Fruit fly (Drosophila melanogaster) whole organism, prepupa: ENCODE measurements around the gene CG6927.

Experiments
- CG34406 ChIP-seq: fragments of 200-800 bp; sonication (Bioruptor generic); optimal IDR thresholded peaks from 3 replicates; lab custom pipeline; 2016; ENCODE audit warnings: missing biosample characterization, missing genetic modification characterization
- CG8119 ChIP-seq: fragments of 200-800 bp; sonication (Bioruptor generic); IDR thresholded peaks from 3 replicates; pipeline ENCODE4 v1.3.6; 2022; ENCODE audit warnings: missing biosample characterization, missing genetic modification characterization
- CG8319 ChIP-seq: fragments of 200-800 bp; sonication (Bioruptor generic); optimal IDR thresholded peaks from 3 replicates; lab custom pipeline; 2016; ENCODE audit warnings: missing biosample characterization, missing genetic modification characterization
- Ets21C ChIP-seq: fragments of 200-800 bp; sonication (Bioruptor generic); optimal IDR thresholded peaks from 3 replicates; lab custom pipeline; 2016; ENCODE audit warnings: missing biosample characterization, missing genetic modification characterization
- Sox102F ChIP-seq: fragments of 200-800 bp; sonication (Bioruptor generic); optimal IDR thresholded peaks from 2 replicates; lab custom pipeline; 2016; ENCODE audit warnings: missing biosample characterization, mild to moderate bottlenecking, missing genetic modification characterization
- dsx ChIP-seq: fragments of 200-800 bp; optimal IDR thresholded peaks from 3 replicates; lab custom pipeline; 2019; ENCODE audit warnings: missing biosample characterization, mild to moderate bottlenecking, missing genetic modification characterization, moderate library complexity; ENCODE audit not compliant: poor library complexity, severe bottlenecking
- eg ChIP-seq: fragments of 200-800 bp; sonication (Bioruptor generic); IDR thresholded peaks from 3 replicates; pipeline ENCODE4 v1.3.6; 2022; ENCODE audit warnings: missing biosample characterization, missing genetic modification characterization
- esn ChIP-seq: fragments of 200-800 bp; sonication (Bioruptor generic); optimal IDR thresholded peaks from 2 replicates; lab custom pipeline; 2016; ENCODE audit warnings: missing biosample characterization, mild to moderate bottlenecking, missing genetic modification characterization, moderate library complexity
- salr ChIP-seq, 2 experiments: fragments of 200-800 bp; sonication (Bioruptor generic); optimal IDR thresholded peaks; 3 replicates each; lab custom pipeline; 2016 to 2018; ENCODE audit warnings: missing biosample characterization in 2 of 2, missing genetic modification characterization in 2 of 2, mild to moderate bottlenecking in 1 of 2
- topi ChIP-seq: fragments of 200-800 bp; sonication (Bioruptor generic); optimal IDR thresholded peaks from 3 replicates; lab custom pipeline; 2016; ENCODE audit warnings: missing biosample characterization, missing genetic modification characterization

DNA sequence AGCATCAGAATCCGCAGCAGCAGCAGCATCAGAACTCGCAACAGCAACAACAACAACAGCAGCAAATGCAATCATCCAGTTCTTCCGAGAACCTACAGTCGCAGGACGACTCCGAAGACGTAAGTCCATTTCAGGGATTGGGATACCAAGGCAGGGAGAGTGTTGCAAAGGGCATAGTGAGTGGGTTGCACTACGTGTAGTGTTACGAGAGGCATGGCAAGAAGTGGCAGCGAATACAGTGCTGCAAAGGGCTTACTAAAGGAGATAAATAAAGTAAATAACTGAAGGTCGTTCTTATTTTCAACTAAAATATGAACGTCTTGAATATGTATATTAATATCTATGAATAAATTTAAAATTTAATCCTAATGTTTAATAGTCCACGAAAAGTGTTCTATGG, 4.4 kb downstream of the CG6927 start:
- TF ChIP-seq Ets21C (GFP tag; lab: Kevin White, UChicago) = no peak
- TF ChIP-seq dsx (GFP tag; lab: Kevin White, UChicago) = no peak
- TF ChIP-seq CG8119 (GFP tag; lab: Robert Waterston, UW) = no peak
- TF ChIP-seq topi (GFP tag; lab: Kevin White, UChicago) = no peak
- TF ChIP-seq eg (GFP tag; lab: Robert Waterston, UW) = no peak
- no peak for TF ChIP-seq CG8319 (GFP tag; lab: Kevin White, UChicago)
- TF ChIP-seq salr (GFP tag; optimal IDR thresholded peaks at IDR 0.05; lab: Kevin White, UChicago) = no peak
- no peak for TF ChIP-seq Sox102F (GFP tag; lab: Kevin White, UChicago)
- TF ChIP-seq esn (GFP tag; lab: Kevin White, UChicago) = no peak
- TF ChIP-seq CG34406 = no peak
